Worm (Caenorhabditis elegans) whole organism, L4 larva: ENCODE results near the gene vab-2.

Experiments
- ama-1 ChIP-seq: fragments of 150-350 bp; optimal IDR thresholded peaks from 2 replicates; lab custom pipeline; 2014; ENCODE audit warnings: inconsistent platforms, mixed read lengths
- ceh-82 ChIP-seq: sonication (generic microtip); optimal IDR thresholded peaks from 2 replicates; lab custom pipeline; 2017; ENCODE audit warnings: missing biosample characterization, missing genetic modification characterization
- jun-1 ChIP-seq: fragments of 150-350 bp; optimal IDR thresholded peaks from 2 replicates; lab custom pipeline; 2014; ENCODE audit warnings: missing biosample characterization, missing genetic modification reagents, missing genetic modification characterization
- lin-39 ChIP-seq: fragments of 150-350 bp; optimal IDR thresholded peaks from 2 replicates; lab custom pipeline; 2014; ENCODE audit warnings: missing biosample characterization, missing genetic modification reagents, missing genetic modification characterization
- mdl-1 ChIP-seq, 2 experiments: fragments of 150-350 bp in 1 of 2; sonication (generic microtip) in 1 of 2; optimal IDR thresholded peaks; 2 replicates each; lab custom pipeline; 2014 to 2017; ENCODE audit warnings: missing biosample characterization in 2 of 2, missing genetic modification characterization in 2 of 2
- nhr-25 ChIP-seq: sonication (generic microtip); optimal IDR thresholded peaks from 2 replicates; lab custom pipeline; 2017; ENCODE audit warnings: missing genetic modification characterization, mild to moderate bottlenecking, missing compliant biosample characterization, antibody characterized with exemption, moderate library complexity, borderline replicate concordance; ENCODE audit not compliant: insufficient read depth
- nhr-48 ChIP-seq: sonication (generic microtip); optimal IDR thresholded peaks from 2 replicates; lab custom pipeline; 2016; ENCODE audit warnings: mild to moderate bottlenecking, missing genetic modification characterization, missing compliant biosample characterization

DNA sequence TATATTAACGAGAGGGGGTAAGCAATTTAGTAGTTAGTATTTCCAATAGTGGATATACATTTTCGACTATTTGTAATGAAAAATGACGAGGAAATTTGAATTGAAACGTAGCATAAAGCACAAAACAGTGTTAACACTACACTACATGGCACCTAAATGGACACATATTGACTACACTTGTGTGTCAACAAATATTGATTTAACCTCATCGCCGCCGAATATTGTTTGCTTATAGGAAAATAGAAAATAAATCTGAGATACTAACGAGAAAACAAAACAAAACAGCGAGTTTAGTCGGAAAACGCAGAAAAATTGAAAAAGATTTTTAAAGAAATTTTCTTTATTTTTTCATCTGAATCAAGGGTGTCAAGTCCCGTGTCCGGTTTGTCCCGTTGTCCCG, 46.0 kb downstream of the vab-2 start:
- no peak for TF ChIP-seq ceh-82 (tag; lab: Kevin White, UChicago)
- no peak for TF ChIP-seq nhr-25
- TF ChIP-seq nhr-48 (tag; lab: Kevin White, UChicago), result no peak
- no peak for TF ChIP-seq mdl-1 (tag; optimal IDR thresholded peaks at IDR 0.05; lab: Kevin White, UChicago)
- TF ChIP-seq ama-1 (lab: Kevin White, UChicago), result no peak
- TF ChIP-seq jun-1, result no peak
- TF ChIP-seq lin-39, result no peak
